Fruit fly (Drosophila melanogaster) whole organism, embryonic: Measurements from ENCODE around the gene CG7565.

Source experiments
- Asciz ChIP-seq: fragments of 200-800 bp; sonication (Bioruptor generic); optimal IDR thresholded peaks from 2 replicates; lab custom pipeline; 2017; ENCODE audit warnings: missing biosample characterization, mild to moderate bottlenecking, missing genetic modification characterization, missing genetic modification reagents
- B-H1 ChIP-seq: fragments of 200-800 bp; sonication (Bioruptor generic); IDR thresholded peaks from 3 replicates; pipeline ENCODE4 v1.3.6; 2022; ENCODE audit warnings: missing biosample characterization, missing genetic modification characterization
- BtbVII ChIP-seq: fragments of 200-800 bp; sonication (Bioruptor generic); optimal IDR thresholded peaks from 3 replicates; lab custom pipeline; 2017; ENCODE audit warnings: missing biosample characterization, mild to moderate bottlenecking, missing genetic modification characterization
- CG10267 ChIP-seq: fragments of 200-800 bp; sonication (Bioruptor generic); optimal IDR thresholded peaks from 2 replicates; lab custom pipeline; 2018; ENCODE audit warnings: missing biosample characterization, mild to moderate bottlenecking, missing genetic modification characterization, moderate library complexity
- CG11093 ChIP-seq: fragments of 200-800 bp; sonication (Bioruptor generic); IDR thresholded peaks from 3 replicates; pipeline ENCODE4 v1.3.6; 2022; ENCODE audit warnings: missing biosample characterization, missing genetic modification characterization
- CG12299 ChIP-seq: fragments of 200-800 bp; sonication (Bioruptor generic); optimal IDR thresholded peaks from 2 replicates; lab custom pipeline; 2018; ENCODE audit warnings: missing biosample characterization, mild to moderate bottlenecking, missing genetic modification characterization
- CG14014 ChIP-seq: fragments of 200-800 bp; sonication (Bioruptor generic); IDR thresholded peaks from 2 replicates; pipeline ENCODE4 v1.3.6; 2022; ENCODE audit warnings: missing biosample characterization, missing genetic modification characterization
- CG15514 ChIP-seq: fragments of 200-800 bp; sonication (Bioruptor generic); optimal IDR thresholded peaks from 3 replicates; lab custom pipeline; 2017; ENCODE audit warnings: missing biosample characterization, missing genetic modification characterization, mild to moderate bottlenecking, moderate library complexity, missing genetic modification reagents
- CG17328 ChIP-seq: fragments of 200-800 bp; sonication (Bioruptor generic); IDR thresholded peaks from 2 replicates; pipeline ENCODE4 v1.3.6; 2022; ENCODE audit warnings: missing biosample characterization, missing genetic modification characterization
- CG18262 ChIP-seq: fragments of 200-800 bp; optimal IDR thresholded peaks from 3 replicates; lab custom pipeline; 2019; ENCODE audit warnings: missing biosample characterization, mild to moderate bottlenecking, missing genetic modification characterization, moderate library complexity
- CG2199 ChIP-seq: fragments of 200-800 bp; sonication (Bioruptor generic); IDR thresholded peaks from 3 replicates; pipeline ENCODE4 v1.3.6; 2022; ENCODE audit warnings: missing biosample characterization, missing genetic modification characterization
- CG31365 ChIP-seq: fragments of 200-800 bp; sonication (Bioruptor generic); optimal IDR thresholded peaks from 2 replicates; lab custom pipeline; 2018; ENCODE audit warnings: missing biosample characterization, mild to moderate bottlenecking, missing genetic modification characterization
- CG3281 ChIP-seq: fragments of 200-800 bp; sonication (Bioruptor generic); optimal IDR thresholded peaks from 3 replicates; lab custom pipeline; 2017; ENCODE audit warnings: missing biosample characterization, mild to moderate bottlenecking, missing genetic modification characterization
- CG3995 ChIP-seq: fragments of 200-800 bp; sonication (Bioruptor generic); optimal IDR thresholded peaks from 3 replicates; lab custom pipeline; 2016; ENCODE audit warnings: missing biosample characterization, missing genetic modification characterization
- CG5953 ChIP-seq: fragments of 200-800 bp; sonication (Bioruptor generic); IDR thresholded peaks from 2 replicates; pipeline ENCODE4 v1.3.6; 2022; ENCODE audit warnings: missing biosample characterization, missing genetic modification characterization
- CG7745 ChIP-seq: fragments of 200-800 bp; sonication (Bioruptor generic); optimal IDR thresholded peaks from 2 replicates; lab custom pipeline; 2018; ENCODE audit warnings: missing biosample characterization, mild to moderate bottlenecking, missing genetic modification characterization, moderate library complexity
- CG8281 ChIP-seq: fragments of 200-800 bp; sonication (Bioruptor generic); optimal IDR thresholded peaks from 2 replicates; lab custom pipeline; 2018; ENCODE audit warnings: missing biosample characterization, mild to moderate bottlenecking, missing genetic modification characterization, moderate library complexity
- CG8359 ChIP-seq: fragments of 200-800 bp; sonication (Bioruptor generic); optimal IDR thresholded peaks from 2 replicates; lab custom pipeline; 2017; ENCODE audit warnings: missing biosample characterization, mild to moderate bottlenecking, missing genetic modification characterization, borderline replicate concordance
- CG9876 ChIP-seq: fragments of 200-800 bp; sonication (Bioruptor generic); optimal IDR thresholded peaks from 2 replicates; lab custom pipeline; 2016; ENCODE audit warnings: missing biosample characterization, missing genetic modification characterization
- CTCF ChIP-seq: fragments of 200-800 bp; sonication (Bioruptor generic); optimal IDR thresholded peaks from 2 replicates; lab custom pipeline; 2017; ENCODE audit warnings: missing biosample characterization, mild to moderate bottlenecking, missing genetic modification characterization, moderate library complexity
- D19A ChIP-seq: fragments of 200-800 bp; optimal IDR thresholded peaks from 3 replicates; lab custom pipeline; 2019; ENCODE audit warnings: missing biosample characterization, mild to moderate bottlenecking, missing genetic modification characterization, moderate library complexity
- Dbx ChIP-seq: fragments of 200-800 bp; sonication (Bioruptor generic); IDR thresholded peaks from 3 replicates; pipeline ENCODE4 v1.3.6; 2022; ENCODE audit warnings: missing biosample characterization, missing genetic modification characterization
- Fer3 ChIP-seq: fragments of 200-800 bp; sonication (Bioruptor generic); optimal IDR thresholded peaks from 2 replicates; lab custom pipeline; 2018; ENCODE audit warnings: missing biosample characterization, mild to moderate bottlenecking, missing genetic modification characterization, moderate library complexity
- Gug ChIP-seq: fragments of 200-800 bp; sonication (Bioruptor generic); IDR thresholded peaks from 4 replicates; pipeline ENCODE4 v1.3.6; 2022; ENCODE audit warnings: missing biosample characterization, missing genetic modification characterization
- H15 ChIP-seq: fragments of 200-800 bp; sonication (Bioruptor generic); IDR thresholded peaks from 3 replicates; pipeline ENCODE4 v1.3.6; 2022; ENCODE audit warnings: missing biosample characterization, missing genetic modification characterization
- HLH4C ChIP-seq: fragments of 200-800 bp; sonication (Bioruptor generic); IDR thresholded peaks from 3 replicates; pipeline ENCODE4 v1.3.6; 2022; ENCODE audit warnings: missing biosample characterization, missing genetic modification characterization; ENCODE audit not compliant: partially characterized antibody
- Hmr ChIP-seq: fragments of 200-800 bp; sonication (Bioruptor generic); optimal IDR thresholded peaks from 3 replicates; lab custom pipeline; 2017; ENCODE audit warnings: mild to moderate bottlenecking, missing biosample characterization, missing genetic modification reagents, missing genetic modification characterization
- Mad ChIP-seq: fragments of 200-800 bp; sonication (Bioruptor generic); optimal IDR thresholded peaks from 2 replicates; lab custom pipeline; 2016; ENCODE audit warnings: missing biosample characterization, missing genetic modification characterization
- Pdp1 ChIP-seq, 2 experiments: fragments of 200-800 bp; sonication (Bioruptor generic); optimal IDR thresholded peaks; 3 replicates each; lab custom pipeline; 2016; ENCODE audit warnings: missing biosample characterization in 2 of 2, missing genetic modification characterization in 2 of 2, mild to moderate bottlenecking in 1 of 2, moderate library complexity in 1 of 2
- Rx ChIP-seq: fragments of 200-800 bp; sonication (Bioruptor generic); IDR thresholded peaks from 2 replicates; pipeline ENCODE4 v1.3.6; 2022; ENCODE audit warnings: missing biosample characterization, missing genetic modification characterization
- Scr ChIP-seq: fragments of 200-800 bp; sonication (Bioruptor generic); IDR thresholded peaks from 2 replicates; pipeline ENCODE4 v1.3.6; 2022; ENCODE audit warnings: missing biosample characterization, missing genetic modification characterization; ENCODE audit not compliant: partially characterized antibody
- Sry-β ChIP-seq: fragments of 200-800 bp; sonication (Bioruptor generic); optimal IDR thresholded peaks from 2 replicates; lab custom pipeline; 2018; ENCODE audit warnings: missing biosample characterization, mild to moderate bottlenecking, missing genetic modification characterization, moderate library complexity
- bab2 ChIP-seq: fragments of 200-800 bp; sonication (Bioruptor generic); optimal IDR thresholded peaks from 2 replicates; lab custom pipeline; 2016; ENCODE audit warnings: missing biosample characterization, missing genetic modification characterization
- bowl ChIP-seq: fragments of 200-800 bp; sonication (Bioruptor generic); IDR thresholded peaks from 2 replicates; pipeline ENCODE4 v1.3.6; 2022; ENCODE audit warnings: missing biosample characterization, missing genetic modification characterization
- btn ChIP-seq: fragments of 200-800 bp; sonication (Bioruptor generic); optimal IDR thresholded peaks from 2 replicates; lab custom pipeline; 2016; ENCODE audit warnings: missing biosample characterization, missing genetic modification characterization
- chinmo ChIP-seq: fragments of 200-800 bp; sonication (Bioruptor generic); IDR thresholded peaks from 4 replicates; pipeline ENCODE4 v1.3.6; 2022; ENCODE audit warnings: missing biosample characterization, missing genetic modification characterization; ENCODE audit not compliant: partially characterized antibody
- dati ChIP-seq: fragments of 200-800 bp; sonication (Bioruptor generic); IDR thresholded peaks from 2 replicates; pipeline ENCODE4 v1.3.6; 2022; ENCODE audit warnings: missing biosample characterization, missing genetic modification characterization
- ind ChIP-seq: fragments of 200-800 bp; sonication (Bioruptor generic); optimal IDR thresholded peaks from 3 replicates; lab custom pipeline; 2016; ENCODE audit warnings: missing biosample characterization, missing genetic modification characterization
- inv ChIP-seq: fragments of 200-800 bp; sonication (Bioruptor generic); IDR thresholded peaks from 2 replicates; pipeline ENCODE4 v1.3.6; 2022; ENCODE audit warnings: missing biosample characterization, missing genetic modification characterization; ENCODE audit not compliant: partially characterized antibody
- lilli ChIP-seq: fragments of 200-800 bp; sonication (Bioruptor generic); optimal IDR thresholded peaks from 3 replicates; lab custom pipeline; 2016; ENCODE audit warnings: missing biosample characterization, missing genetic modification characterization
- mirr ChIP-seq: fragments of 200-800 bp; sonication (Bioruptor generic); optimal IDR thresholded peaks from 3 replicates; lab custom pipeline; 2018; ENCODE audit warnings: missing biosample characterization, mild to moderate bottlenecking, missing genetic modification characterization
- pros ChIP-seq: fragments of 200-800 bp; sonication (Bioruptor generic); optimal IDR thresholded peaks from 3 replicates; lab custom pipeline; 2019; ENCODE audit warnings: missing biosample characterization, mild to moderate bottlenecking, missing genetic modification characterization, moderate library complexity
- salm ChIP-seq: fragments of 200-800 bp; sonication (Bioruptor generic); optimal IDR thresholded peaks from 2 replicates; lab custom pipeline; 2018; ENCODE audit warnings: missing biosample characterization, mild to moderate bottlenecking, missing genetic modification characterization
- shn ChIP-seq: fragments of 200-800 bp; sonication (Bioruptor generic); optimal IDR thresholded peaks from 3 replicates; lab custom pipeline; 2016; ENCODE audit warnings: missing biosample characterization, missing genetic modification characterization
- slp2 ChIP-seq: fragments of 200-800 bp; sonication (Bioruptor generic); optimal IDR thresholded peaks from 2 replicates; lab custom pipeline; 2016; ENCODE audit warnings: missing biosample characterization, missing genetic modification characterization
- sna ChIP-seq: fragments of 200-800 bp; sonication (Bioruptor generic); IDR thresholded peaks from 2 replicates; pipeline ENCODE4 v1.3.6; 2022; ENCODE audit warnings: missing biosample characterization, missing genetic modification characterization; ENCODE audit not compliant: partially characterized antibody
- tin ChIP-seq: fragments of 200-800 bp; sonication (Bioruptor generic); optimal IDR thresholded peaks from 3 replicates; lab custom pipeline; 2016; ENCODE audit warnings: missing biosample characterization, missing genetic modification characterization
- unc-4 ChIP-seq: fragments of 200-800 bp; sonication (Bioruptor generic); IDR thresholded peaks from 2 replicates; pipeline ENCODE4 v1.3.6; 2022; ENCODE audit warnings: missing biosample characterization, missing genetic modification characterization; ENCODE audit not compliant: partially characterized antibody
- wek ChIP-seq: fragments of 200-800 bp; sonication (Bioruptor generic); optimal IDR thresholded peaks from 3 replicates; lab custom pipeline; 2018; ENCODE audit warnings: missing biosample characterization, mild to moderate bottlenecking, missing genetic modification characterization, moderate library complexity

Gene CG7565

DNA sequence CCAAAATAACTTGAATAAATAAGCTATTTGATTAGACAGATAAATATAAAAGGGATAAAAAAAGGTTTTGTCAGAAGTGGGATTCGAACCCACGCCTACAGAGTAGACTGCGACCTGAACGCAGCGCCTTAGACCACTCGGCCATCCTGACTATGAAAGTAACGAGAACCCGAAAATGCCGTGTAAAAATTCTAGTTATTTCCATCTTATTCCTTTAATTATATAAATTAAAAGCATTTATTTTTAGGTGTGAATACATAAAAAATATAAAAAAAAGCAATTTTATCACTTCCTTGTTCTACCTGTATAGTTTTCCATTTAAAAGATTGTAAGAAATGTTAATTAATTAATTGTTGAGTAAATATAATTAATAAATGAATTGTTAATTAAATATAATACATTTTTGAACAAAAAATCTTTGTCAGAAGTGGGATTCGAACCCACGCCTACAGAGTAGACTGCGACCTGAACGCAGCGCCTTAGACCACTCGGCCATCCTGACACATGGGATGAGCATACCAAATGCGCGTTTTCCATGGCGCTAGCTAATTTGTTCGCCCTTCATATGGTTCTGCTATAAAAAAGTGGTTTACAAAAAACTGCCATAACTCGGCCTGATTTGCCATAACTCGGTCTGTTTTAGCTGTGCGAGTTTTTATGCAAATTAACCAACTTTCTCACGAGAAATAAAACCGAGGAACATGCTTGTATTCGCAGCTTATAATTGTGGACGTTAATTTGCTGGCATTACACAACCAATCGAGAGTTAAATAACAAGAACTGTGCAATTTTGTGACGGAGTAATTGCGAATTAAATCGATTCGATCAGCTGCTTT, 25.8 kb downstream of the CG7565 start (continued):
- TF ChIP-seq unc-4 (GFP tag; lab: Robert Waterston, UW): 0 out of 2 replicates have a peak, but pooled peaks have one; percentile 45
- 0 out of 3 replicates have a peak, but pooled peaks have one; percentile 41 for TF ChIP-seq CG2199
- no peak for TF ChIP-seq CG11093
- TF ChIP-seq CG3281 (GFP tag; lab: Kevin White, UChicago): no peak
- peak; percentile 9 for TF ChIP-seq CTCF (GFP tag; lab: Kevin White, UChicago)
- no peak for TF ChIP-seq Mad (GFP tag; lab: Kevin White, UChicago)
- TF ChIP-seq Rx: no peak
- peak; percentile 77 for TF ChIP-seq HLH4C (GFP tag; lab: Robert Waterston, UW)
- TF ChIP-seq CG17328: peak; percentile 43
- TF ChIP-seq Hmr: no peak
- TF ChIP-seq Gug (GFP tag; lab: Robert Waterston, UW): no peak
- TF ChIP-seq BtbVII (GFP tag; lab: Kevin White, UChicago): peak; percentile 26
- TF ChIP-seq chinmo: peak; percentile 73; the same call in 2 of the 4 replicates
- TF ChIP-seq B-H1 (GFP tag; lab: Robert Waterston, UW): no peak
- no peak for TF ChIP-seq CG8359 (GFP tag; lab: Kevin White, UChicago)
- TF ChIP-seq Dbx: no peak
- no peak for TF ChIP-seq Fer3
- peak; percentile 27 for TF ChIP-seq CG18262 (tag; lab: Kevin White, UChicago)
- TF ChIP-seq dati (GFP tag; lab: Robert Waterston, UW): no peak
- no peak for TF ChIP-seq H15
- no peak for TF ChIP-seq CG9876 (GFP tag; lab: Kevin White, UChicago)
- no peak for TF ChIP-seq bowl
- no peak for TF ChIP-seq CG12299
- peak; percentile 47 for TF ChIP-seq wek (GFP tag; lab: Kevin White, UChicago)
- peak; percentile 80 for TF ChIP-seq Scr (GFP tag; lab: Robert Waterston, UW)
- no peak for TF ChIP-seq pros (GFP tag; lab: Kevin White, UChicago)
- peak in 1 of 2 experiments; percentile 30 for TF ChIP-seq Pdp1 (GFP tag; optimal IDR thresholded peaks at IDR 0.05; lab: Kevin White, UChicago)
- no peak for TF ChIP-seq mirr
- no peak for TF ChIP-seq shn (GFP tag; lab: Kevin White, UChicago)
- no peak for TF ChIP-seq salm (tag; lab: Kevin White, UChicago)
- peak; percentile 13 for TF ChIP-seq CG10267 (tag; lab: Kevin White, UChicago)
- TF ChIP-seq CG3995 (GFP tag; lab: Kevin White, UChicago): no peak
- no peak for TF ChIP-seq ind (GFP tag; lab: Kevin White, UChicago)
- peak; percentile 39 for TF ChIP-seq D19A (tag; lab: Kevin White, UChicago)
- TF ChIP-seq sna: no peak
- TF ChIP-seq btn (GFP tag; lab: Kevin White, UChicago): no peak
- TF ChIP-seq CG31365 (tag; lab: Kevin White, UChicago): no peak
- TF ChIP-seq Sry-β (GFP tag; lab: Kevin White, UChicago): no peak
- TF ChIP-seq bab2 (GFP tag; lab: Kevin White, UChicago): no peak
- no peak for TF ChIP-seq slp2 (GFP tag; lab: Kevin White, UChicago)
- TF ChIP-seq CG14014 (GFP tag; lab: Robert Waterston, UW): no peak
- no peak for TF ChIP-seq CG5953 (GFP tag; lab: Robert Waterston, UW)
- TF ChIP-seq lilli (GFP tag; lab: Kevin White, UChicago): no peak
- TF ChIP-seq tin (GFP tag; lab: Kevin White, UChicago): no peak
- TF ChIP-seq CG15514 (GFP tag; lab: Kevin White, UChicago): peak; percentile 9
- peak; percentile 39; the same call in 1 of the 2 replicates for TF ChIP-seq inv (GFP tag; lab: Robert Waterston, UW)
- no peak for TF ChIP-seq CG8281 (tag; lab: Kevin White, UChicago)
- peak; percentile 100 for TF ChIP-seq CG7745 (tag; lab: Kevin White, UChicago)
- peak; percentile 41 for TF ChIP-seq Asciz (GFP tag; lab: Kevin White, UChicago)
